Worm (Caenorhabditis elegans) whole organism, young adult: Measurements from ENCODE around the gene T13B5.9.

ENCODE experiments used
- B0035.1 ChIP-seq: sonication (generic microtip); optimal IDR thresholded peaks from 2 replicates; lab custom pipeline; 2016; ENCODE audit warnings: missing genetic modification characterization, mild to moderate bottlenecking, missing compliant biosample characterization, missing genotype, missing genetic modification reagents
- B0261.1 ChIP-seq: sonication (generic microtip); optimal IDR thresholded peaks from 2 replicates; lab custom pipeline; 2016; ENCODE audit warnings: mild to moderate bottlenecking, missing genetic modification characterization, moderate library complexity, missing compliant biosample characterization
- C06A6.2 ChIP-seq: fragments of 200-800 bp; sonication (Bioruptor generic); conservative IDR thresholded peaks from 2 replicates; pipeline ENCODE4 v1.3.6; 2022; ENCODE audit warnings: missing genetic modification characterization, missing compliant biosample characterization
- F10E7.11 ChIP-seq: sonication (generic microtip); optimal IDR thresholded peaks from 2 replicates; lab custom pipeline; 2017; ENCODE audit warnings: mild to moderate bottlenecking, missing genetic modification characterization, moderate library complexity, missing compliant biosample characterization
- F33H1.4 ChIP-seq: fragments of 200-800 bp; sonication (Bioruptor generic); IDR thresholded peaks from 2 replicates; pipeline ENCODE4 v1.3.6; 2022; ENCODE audit warnings: missing genetic modification reagents, missing genetic modification characterization, missing compliant biosample characterization
- F39B2.1 ChIP-seq: fragments of 200-800 bp; sonication (Bioruptor generic); IDR thresholded peaks from 2 replicates; pipeline ENCODE4 v1.3.6; 2022; ENCODE audit warnings: missing genetic modification reagents, missing genetic modification characterization, missing compliant biosample characterization
- T07F8.4 ChIP-seq: sonication (generic microtip); optimal IDR thresholded peaks from 2 replicates; lab custom pipeline; 2016; ENCODE audit warnings: mild to moderate bottlenecking, missing genetic modification characterization, moderate library complexity, missing compliant biosample characterization
- T26A5.8 ChIP-seq: sonication (generic microtip); optimal IDR thresholded peaks from 2 replicates; lab custom pipeline; 2016; ENCODE audit warnings: missing genetic modification characterization, missing compliant biosample characterization
- Y53F4B.3 ChIP-seq: fragments of 200-800 bp; sonication (Bioruptor generic); IDR thresholded peaks from 2 replicates; pipeline ENCODE4 v1.3.6; 2022; ENCODE audit warnings: missing genetic modification reagents, missing genetic modification characterization, missing compliant biosample characterization
- Y53G8AR.9 ChIP-seq: fragments of 200-800 bp; sonication (Bioruptor generic); conservative IDR thresholded peaks from 2 replicates; pipeline ENCODE4 v1.3.6; 2022; ENCODE audit warnings: missing genetic modification reagents, missing genetic modification characterization, missing compliant biosample characterization
- Y95B8A.8 ChIP-seq: fragments of 200-800 bp; sonication (Bioruptor generic); IDR thresholded peaks from 2 replicates; pipeline ENCODE4 v1.3.6; 2022; ENCODE audit warnings: missing genetic modification reagents, missing genetic modification characterization, missing compliant biosample characterization
- ZK185.1 ChIP-seq: sonication (generic microtip); optimal IDR thresholded peaks from 2 replicates; lab custom pipeline; 2016; ENCODE audit warnings: mild to moderate bottlenecking, missing genetic modification characterization, missing compliant biosample characterization; ENCODE audit not compliant: poor library complexity, severe bottlenecking
- ama-1 ChIP-seq, 3 experiments: fragments of 150-350 bp in 1 of 3; sonication (generic microtip) in 2 of 3; optimal IDR thresholded peaks; 2 replicates each; lab custom pipeline; 2014 to 2018; ENCODE audit warnings: missing biosample characterization in 2 of 3, missing genetic modification characterization in 2 of 3, missing genetic modification reagents in 2 of 3
- efl-1 ChIP-seq: fragments of 150-350 bp; optimal IDR thresholded peaks from 2 replicates; lab custom pipeline; 2014; ENCODE audit warnings: missing biosample characterization, missing genetic modification reagents, missing genetic modification characterization
- hlh-26 ChIP-seq: fragments of 200-800 bp; sonication (Bioruptor generic); conservative IDR thresholded peaks from 2 replicates; pipeline ENCODE4 v1.3.6; 2022; ENCODE audit warnings: missing genetic modification reagents, missing genetic modification characterization, missing compliant biosample characterization
- hmg-1.2 ChIP-seq: fragments of 200-800 bp; sonication (Bioruptor generic); IDR thresholded peaks from 2 replicates; pipeline ENCODE4 v1.3.6; 2022; ENCODE audit warnings: missing genetic modification reagents, missing genetic modification characterization, missing compliant biosample characterization
- let-526 ChIP-seq: fragments of 200-800 bp; sonication (Bioruptor generic); IDR thresholded peaks from 2 replicates; pipeline ENCODE4 v1.3.6; 2022; ENCODE audit warnings: missing genetic modification reagents, missing genetic modification characterization, missing compliant biosample characterization
- let-607 ChIP-seq, 2 experiments: fragments of 200-800 bp in 1 of 2; sonication (Bioruptor generic) in 1 of 2; sonication (generic microtip) in 1 of 2; optimal IDR thresholded peaks; 2 replicates each; lab custom pipeline; 2016 to 2018; ENCODE audit warnings: mild to moderate bottlenecking in 2 of 2, missing compliant biosample characterization in 2 of 2, missing genetic modification characterization in 2 of 2, moderate library complexity in 2 of 2, missing genotype in 1 of 2
- lin-26 ChIP-seq: fragments of 200-800 bp; sonication (Bioruptor generic); IDR thresholded peaks from 2 replicates; pipeline ENCODE4 v1.3.6; 2022; ENCODE audit warnings: missing genetic modification reagents, missing genetic modification characterization, missing compliant biosample characterization
- lin-54 ChIP-seq: fragments of 200-800 bp; sonication (Bioruptor generic); optimal IDR thresholded peaks from 2 replicates; lab custom pipeline; 2018; ENCODE audit warnings: mild to moderate bottlenecking, missing genetic modification characterization, missing compliant biosample characterization
- lsy-27 ChIP-seq: sonication (generic microtip); optimal IDR thresholded peaks from 2 replicates; lab custom pipeline; 2017; ENCODE audit warnings: missing genetic modification characterization, mild to moderate bottlenecking, missing compliant biosample characterization, antibody characterized with exemption, missing genotype, borderline replicate concordance; ENCODE audit not compliant: insufficient read depth
- madf-6 ChIP-seq: fragments of 200-800 bp; sonication (Bioruptor generic); IDR thresholded peaks from 2 replicates; pipeline ENCODE4 v1.3.6; 2022; ENCODE audit warnings: missing genetic modification reagents, missing genetic modification characterization, missing compliant biosample characterization
- nfyb-1 ChIP-seq: fragments of 200-800 bp; sonication (Bioruptor generic); IDR thresholded peaks from 2 replicates; pipeline ENCODE4 v1.3.6; 2022; ENCODE audit warnings: missing genetic modification reagents, missing genetic modification characterization, missing compliant biosample characterization
- nhr-120 ChIP-seq: fragments of 200-800 bp; sonication (Bioruptor generic); IDR thresholded peaks from 2 replicates; pipeline ENCODE4 v1.3.6; 2022; ENCODE audit warnings: missing genetic modification characterization, missing compliant biosample characterization
- nhr-27 ChIP-seq: fragments of 200-800 bp; sonication (Bioruptor generic); optimal IDR thresholded peaks from 2 replicates; lab custom pipeline; 2018; ENCODE audit warnings: mild to moderate bottlenecking, missing genetic modification characterization, moderate library complexity, missing compliant biosample characterization
- rcor-1 ChIP-seq: fragments of 200-800 bp; sonication (Bioruptor generic); IDR thresholded peaks from 2 replicates; pipeline ENCODE4 v1.3.6; 2022; ENCODE audit warnings: missing genetic modification reagents, missing genetic modification characterization, missing compliant biosample characterization
- rpc-1 ChIP-seq, 2 experiments: fragments of 150-350 bp in 1 of 2; sonication (generic microtip) in 1 of 2; optimal IDR thresholded peaks; 2 replicates each; lab custom pipeline; 2014 to 2018; ENCODE audit warnings: missing biosample characterization in 1 of 2, missing genetic modification characterization in 1 of 2, missing genetic modification reagents in 1 of 2, missing genotype in 1 of 2
- sdz-38 ChIP-seq: sonication (generic microtip); optimal IDR thresholded peaks from 2 replicates; lab custom pipeline; 2016; ENCODE audit warnings: missing genotype, missing genetic modification characterization, missing compliant biosample characterization
- sea-2 ChIP-seq: fragments of 200-800 bp; sonication (Bioruptor generic); IDR thresholded peaks from 2 replicates; pipeline ENCODE4 v1.3.6; 2022; ENCODE audit warnings: missing genetic modification characterization, missing compliant biosample characterization
- somi-1 ChIP-seq: fragments of 200-800 bp; sonication (Bioruptor generic); optimal IDR thresholded peaks from 2 replicates; lab custom pipeline; 2018; ENCODE audit warnings: mild to moderate bottlenecking, missing genetic modification characterization, missing compliant biosample characterization
- tbp1 ChIP-seq: fragments of 200-800 bp; sonication (Bioruptor generic); optimal IDR thresholded peaks from 2 replicates; lab custom pipeline; 2018; ENCODE audit warnings: mild to moderate bottlenecking, missing genetic modification characterization, missing compliant biosample characterization
- tbx-9 ChIP-seq: sonication (generic microtip); optimal IDR thresholded peaks from 2 replicates; lab custom pipeline; 2016; ENCODE audit warnings: borderline replicate concordance, missing genetic modification characterization, inconsistent platforms, missing compliant biosample characterization
- tlf-1 ChIP-seq: fragments of 200-800 bp; sonication (Bioruptor generic); optimal IDR thresholded peaks from 2 replicates; lab custom pipeline; 2018; ENCODE audit warnings: mild to moderate bottlenecking, missing genetic modification characterization, missing compliant biosample characterization
- ztf-25 ChIP-seq: fragments of 200-800 bp; sonication (Bioruptor generic); IDR thresholded peaks from 2 replicates; pipeline ENCODE4 v1.3.6; 2022; ENCODE audit warnings: missing genetic modification reagents, missing genetic modification characterization, missing compliant biosample characterization
- ztf-26 ChIP-seq: sonication (generic microtip); optimal IDR thresholded peaks from 2 replicates; lab custom pipeline; 2017; ENCODE audit warnings: missing genetic modification characterization, missing compliant biosample characterization

The T13B5.9 gene

DNA sequence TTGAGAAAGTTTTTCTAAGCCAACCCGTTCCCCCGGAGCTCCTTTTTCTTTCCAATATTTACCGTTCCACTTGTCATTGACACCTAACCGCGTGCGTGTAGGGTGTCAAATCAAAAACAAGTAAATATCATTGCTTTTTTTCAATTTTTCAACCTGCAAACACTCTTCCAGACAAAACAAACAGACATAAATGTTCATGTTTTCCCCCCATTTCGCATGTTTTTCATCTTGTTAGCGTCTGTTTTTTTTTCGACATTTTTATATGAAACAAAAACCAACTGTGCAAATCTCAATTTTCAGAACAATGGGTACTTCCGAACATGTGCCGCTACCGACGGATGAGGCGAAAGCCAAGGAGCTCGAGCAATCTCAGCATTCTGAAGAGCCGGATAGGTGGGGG is 12.6 kb downstream of the T13B5.9 start, which contains the start of gene snf-3:
Gene snf-3 (plus strand): TSS at position 301 of the 400 bp plus-strand sequence.
- TF ChIP-seq tlf-1 (GFP tag; lab: Kevin White, UChicago) (no peak), T26A5.8 (tag; lab: Kevin White, UChicago) (no peak), ama-1 (optimal IDR thresholded peaks at IDR 0.05; lab: Kevin White, UChicago) (no peak), ama-1 (GFP tag; optimal IDR thresholded peaks at IDR 0.05; lab: Kevin White, UChicago) (no peak), sea-2 (GFP tag; lab: Robert Waterston, UW) (no peak), hlh-26 (no peak), nhr-27 (tag; lab: Kevin White, UChicago) (no peak), ZK185.1 (no peak), lsy-27 (tag; lab: Kevin White, UChicago) (no peak), madf-6 (GFP tag; lab: Robert Waterston, UW) (no peak), ztf-26 (tag; lab: Kevin White, UChicago) (no peak), rcor-1 (GFP tag; lab: Robert Waterston, UW) (no peak), hmg-1.2 (no peak), C06A6.2 (GFP tag; lab: Robert Waterston, UW) (no peak), Y53F4B.3 (GFP tag; lab: Robert Waterston, UW) (no peak), lin-54 (GFP tag; lab: Kevin White, UChicago) (no peak), efl-1 (GFP tag; lab: Kevin White, UChicago) (no peak), B0035.1 (no peak)
- TF ChIP-seq, all 124 proteins: peak for 0

DNA sequence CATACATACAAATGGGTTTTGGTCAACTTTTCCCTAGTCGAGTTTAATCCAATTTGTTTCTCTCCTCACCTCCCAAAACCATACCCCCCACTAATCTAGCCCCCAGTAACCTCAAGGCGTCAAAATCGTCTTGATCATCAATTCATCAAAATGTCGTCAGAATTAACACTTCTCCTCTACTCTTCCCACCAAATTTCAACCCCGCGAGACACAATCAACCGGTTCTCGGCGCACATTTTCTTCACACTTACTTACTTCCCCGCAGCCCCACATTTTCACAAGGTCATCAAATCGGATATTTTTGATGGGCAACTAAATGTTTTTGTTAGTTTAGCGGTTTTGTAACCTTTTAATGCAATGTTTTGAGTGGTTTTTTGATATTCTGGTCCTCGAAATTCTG is 13.6 kb downstream of the T13B5.9 start:
- TF ChIP-seq tbp1 (GFP tag; lab: Kevin White, UChicago): no peak
- TF ChIP-seq F10E7.11 (tag; lab: Kevin White, UChicago): no peak
- TF ChIP-seq tbx-9 (tag; lab: Kevin White, UChicago): no peak
- TF ChIP-seq F39B2.1 (GFP tag; lab: Robert Waterston, UW): no peak
- no peak for TF ChIP-seq Y53G8AR.9 (GFP tag; lab: Robert Waterston, UW)
- TF ChIP-seq nfyb-1 (GFP tag; lab: Robert Waterston, UW): no peak
- no peak for TF ChIP-seq somi-1
- no peak for TF ChIP-seq lin-26 (GFP tag; lab: Robert Waterston, UW)
- TF ChIP-seq T07F8.4 (tag; lab: Kevin White, UChicago): no peak
- no peak for TF ChIP-seq F33H1.4 (GFP tag; lab: Robert Waterston, UW)
- TF ChIP-seq sdz-38 (tag; lab: Kevin White, UChicago): no peak
- TF ChIP-seq ztf-25 (GFP tag; lab: Robert Waterston, UW): no peak

ce11 chrII:1088527-1089230 is 15.6 kb downstream of the T13B5.9 start:
- TF ChIP-seq rpc-1 (optimal IDR thresholded peaks at IDR 0.05; lab: Kevin White, UChicago) (peak; percentile 25), rpc-1 (tag; optimal IDR thresholded peaks at IDR 0.05; lab: Kevin White, UChicago) (peak; percentile 64), let-607 (tag; optimal IDR thresholded peaks at IDR 0.05; lab: Kevin White, UChicago) (no peak), B0261.1 (tag; lab: Kevin White, UChicago) (peak; percentile 21), nhr-120 (GFP tag; lab: Robert Waterston, UW) (no peak), tbp1 (GFP tag; lab: Kevin White, UChicago) (peak; percentile 70), let-526 (GFP tag; lab: Robert Waterston, UW) (no peak), Y95B8A.8 (GFP tag; lab: Robert Waterston, UW) (no peak)
